Worm (Caenorhabditis elegans): ENCODE results near the gene F40H3.1.

ce11 chrII:6148369-6148768 is 31.3 kb upstream of the F40H3.1 start:
- no peak for TF ChIP-seq nhr-28 (tag; optimal IDR thresholded peaks at IDR 0.05)
- no peak for TF ChIP-seq lin-39 (tag; optimal IDR thresholded peaks at IDR 0.05)
- TF ChIP-seq lsy-12 (tag; optimal IDR thresholded peaks at IDR 0.05), result no peak
- no peak for TF ChIP-seq pha-4 (tag; optimal IDR thresholded peaks at IDR 0.05)
- no peak for TF ChIP-seq ztf-11 (tag; optimal IDR thresholded peaks at IDR 0.05)
- no peak for TF ChIP-seq pqm-1 (tag; optimal IDR thresholded peaks at IDR 0.05)
- TF ChIP-seq ztf-4 (tag; optimal IDR thresholded peaks at IDR 0.05), result no peak
- TF ChIP-seq ama-1 (optimal IDR thresholded peaks at IDR 0.05), result no peak
- no peak for TF ChIP-seq zag-1 (tag; optimal IDR thresholded peaks at IDR 0.05)
- no peak for TF ChIP-seq ceh-28 (tag; optimal IDR thresholded peaks at IDR 0.05)
- TF ChIP-seq ZK546.5 (tag; optimal IDR thresholded peaks at IDR 0.05), result no peak
